Worm (Caenorhabditis elegans): ENCODE measurements around the gene Y54F10AL.1.

- TF ChIP-seq him-1 (tag; optimal IDR thresholded peaks at IDR 0.05) (no peak), W03F9.2 (tag; optimal IDR thresholded peaks at IDR 0.05) (no peak), dao-5 (tag; optimal IDR thresholded peaks at IDR 0.05) (no peak)
Measured at ce11 chrIII:2515461-2515860, 28.0 kb downstream of the Y54F10AL.1 start.

All from whole organism, L4/young adult.